Fruit fly (Drosophila melanogaster): ENCODE results near the gene CG9123.

DNA sequence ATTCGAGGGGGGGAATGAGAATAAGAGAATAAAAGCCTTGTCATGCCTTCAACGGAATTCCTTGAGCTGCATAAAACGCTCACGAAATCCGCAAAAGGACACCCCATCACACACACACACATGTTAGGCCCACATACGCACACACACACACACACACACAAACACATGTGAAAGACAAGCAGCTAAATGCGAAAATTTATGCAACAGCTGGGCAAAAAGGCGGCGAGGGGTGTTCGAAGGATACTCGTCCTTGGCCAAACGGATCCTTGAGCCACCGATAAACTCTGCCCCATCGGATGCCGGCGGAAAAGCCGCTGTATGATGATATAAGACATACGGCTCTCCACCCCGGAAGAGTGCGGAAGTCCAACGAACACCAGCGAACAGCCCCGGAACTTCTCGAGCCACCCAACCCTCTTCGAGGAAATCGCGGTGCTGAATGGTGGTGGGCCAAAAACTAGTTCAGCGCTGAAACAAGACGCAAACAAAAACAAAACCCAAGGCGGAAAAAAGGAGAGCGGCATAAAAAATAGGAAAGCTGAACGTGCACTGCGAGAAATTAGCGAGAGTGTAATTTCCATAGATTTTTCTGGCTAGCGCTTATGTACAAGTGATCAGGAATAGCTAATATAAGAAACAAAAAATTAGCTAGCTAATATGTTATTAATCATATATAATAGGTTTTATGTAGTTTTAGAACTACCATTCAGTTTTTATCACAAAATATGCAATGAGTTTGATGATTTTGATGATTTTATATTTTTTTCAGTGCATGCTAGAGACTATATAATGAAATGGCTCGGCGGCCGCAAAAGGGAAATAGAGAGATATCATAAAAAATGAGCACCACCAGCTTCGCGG lies 41.8 kb upstream of the CG9123 start:
- TF ChIP-seq CG8478 (optimal IDR thresholded peaks at IDR 0.05) = no peak
- TF ChIP-seq CTCF (optimal IDR thresholded peaks at IDR 0.05) = no peak
